Fruit fly (Drosophila melanogaster) whole organism, pupa: ENCODE results near the gene CG14448.

Experiments used
- CG12605 ChIP-seq: fragments of 200-800 bp; sonication (Bioruptor generic); IDR thresholded peaks from 2 replicates; pipeline ENCODE4 v1.3.6; 2022; ENCODE audit warnings: missing biosample characterization, missing genetic modification characterization
- CG17806 ChIP-seq: fragments of 200-800 bp; sonication (Bioruptor generic); optimal IDR thresholded peaks from 2 replicates; lab custom pipeline; 2018; ENCODE audit warnings: missing biosample characterization, mild to moderate bottlenecking, missing genetic modification characterization, moderate library complexity
- Ets98B ChIP-seq: fragments of 200-800 bp; sonication (Bioruptor generic); IDR thresholded peaks from 2 replicates; pipeline ENCODE4 v1.3.6; 2022; ENCODE audit warnings: missing biosample characterization, missing genetic modification characterization
- gl ChIP-seq: fragments of 200-800 bp; sonication (Bioruptor generic); optimal IDR thresholded peaks from 2 replicates; lab custom pipeline; 2018; ENCODE audit warnings: missing biosample characterization, mild to moderate bottlenecking, missing genetic modification characterization

DNA sequence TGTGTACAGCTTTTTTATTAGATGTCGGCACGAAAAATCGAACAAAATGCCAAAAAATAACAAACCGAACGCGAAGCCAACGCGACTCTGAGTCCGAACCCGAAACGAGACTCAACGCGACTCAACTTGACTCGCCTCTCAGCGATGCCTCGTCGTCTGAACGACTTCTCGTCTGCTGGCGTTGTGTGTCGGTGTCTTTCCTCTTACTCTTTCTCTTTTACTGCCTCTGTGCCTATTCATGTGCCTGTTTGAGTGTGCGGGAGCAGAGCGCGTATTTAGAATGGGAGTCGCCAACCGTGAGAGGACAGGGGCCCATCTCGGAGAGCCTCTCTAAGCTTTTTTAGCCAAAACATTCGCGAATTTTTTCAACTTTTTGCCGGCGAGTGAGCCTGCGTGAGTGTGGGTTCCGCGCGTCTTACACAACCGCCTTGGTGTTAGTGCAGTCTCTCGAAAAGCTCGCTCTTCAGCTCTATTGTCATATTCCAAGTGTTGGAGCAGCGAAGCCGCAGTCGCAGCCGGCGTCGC lies 36.5 kb downstream of the CG14448 start:
- TF ChIP-seq CG12605 (GFP tag; lab: Robert Waterston, UW) (peak; percentile 81), gl (peak; percentile 61), CG17806 (tag; lab: Kevin White, UChicago) (no peak), Ets98B (GFP tag; lab: Robert Waterston, UW) (peak; percentile 79)
